Fruit fly (Drosophila melanogaster) whole organism: ENCODE measurements around the gene CG14903.

Experiments
- CG8478 ChIP-seq: fragments of >200 bp; optimal IDR thresholded peaks from 2 replicates; lab custom pipeline; 2018; ENCODE audit warnings: inconsistent platforms
- Dll ChIP-seq: fragments of >200 bp; optimal IDR thresholded peaks from 2 replicates; lab custom pipeline; 2017
- EcR ChIP-seq, 2 experiments: fragments of >200 bp; optimal IDR thresholded peaks; 2 replicates each; lab custom pipeline; 2017; ENCODE audit warnings: missing biosample characterization in 2 of 2, missing genetic modification characterization in 2 of 2, missing genetic modification reagents in 2 of 2
- pan ChIP-seq: fragments of >200 bp; optimal IDR thresholded peaks from 2 replicates; lab custom pipeline; 2017
- psq ChIP-seq: fragments of >200 bp; optimal IDR thresholded peaks from 2 replicates; lab custom pipeline; 2017
- usp ChIP-seq: fragments of >200 bp; optimal IDR thresholded peaks from 2 replicates; lab custom pipeline; 2017; ENCODE audit warnings: missing biosample characterization, missing genetic modification characterization, mixed read lengths

CG14903 gene

DNA sequence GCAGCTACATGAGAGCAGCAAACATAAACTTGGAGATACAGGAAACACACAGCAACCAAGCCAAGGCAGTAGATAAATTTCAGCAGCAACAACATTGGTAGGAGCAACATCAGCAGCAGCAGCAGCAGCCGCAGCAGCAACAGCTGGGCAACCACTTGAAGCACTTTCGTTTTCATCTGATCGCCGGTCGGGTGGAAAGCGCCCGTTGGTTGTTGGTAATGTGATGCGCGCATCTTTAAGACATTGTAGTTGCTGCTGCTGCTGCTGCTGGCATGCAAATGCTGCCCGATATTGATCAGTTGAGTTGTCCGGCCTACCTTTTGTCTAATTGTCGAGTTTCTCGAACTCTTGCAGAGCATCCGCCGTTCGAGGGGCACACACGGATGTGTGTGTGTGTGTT lies 17.9 kb upstream of the CG14903 start:
- TF ChIP-seq psq (lab: Kevin White, UChicago) = no peak

DNA sequence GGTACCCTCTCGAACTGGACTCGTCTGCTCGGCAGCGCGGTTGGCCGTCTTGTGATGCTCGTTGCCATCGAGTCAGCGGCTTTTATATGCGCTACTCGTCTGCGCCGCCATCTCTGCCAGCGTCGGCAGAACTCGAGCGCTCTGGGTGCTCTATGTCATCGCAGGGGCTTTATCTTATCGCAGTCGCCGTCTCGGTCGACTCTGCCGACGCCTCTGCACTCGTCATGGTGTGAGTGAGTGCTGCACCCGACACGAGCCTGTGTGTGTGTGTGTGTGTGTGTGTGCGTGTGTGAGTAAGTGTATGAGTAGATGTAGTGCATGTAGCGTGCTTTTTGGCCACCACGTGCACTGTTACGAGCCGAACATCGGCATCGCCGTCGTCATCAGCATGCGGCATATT lies 10.1 kb upstream of the CG14903 start, which contains the start of gene Scp2:
Gene Scp2 (minus strand): TSS at position 59 of the 400 bp plus-strand sequence.
- TF ChIP-seq psq (lab: Kevin White, UChicago) (no peak), CG8478 (lab: Kevin White, UChicago) (no peak), EcR (GFP tag; optimal IDR thresholded peaks at IDR 0.05; lab: Kevin White, UChicago) (no peak)

DNA sequence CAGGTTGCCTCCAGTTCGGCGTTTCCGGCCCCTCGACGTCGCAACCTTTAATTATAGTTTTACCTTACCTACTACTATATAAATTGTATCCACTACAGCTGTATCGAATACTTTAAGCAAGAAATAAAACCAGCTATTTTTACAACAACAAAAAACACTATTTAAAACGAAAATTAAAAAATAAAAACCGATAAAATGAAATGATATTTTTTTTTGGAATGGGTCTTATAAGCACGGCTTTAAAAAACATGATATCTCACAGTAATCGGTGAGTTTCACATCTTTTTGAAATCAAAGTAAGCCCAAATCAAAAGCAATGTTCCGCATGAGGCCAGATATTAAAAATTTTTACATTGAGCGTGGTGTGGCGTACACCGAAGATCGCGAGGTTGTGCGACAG lies 2.3 kb downstream of the CG14903 start, which contains the start of gene CG14891:
Gene CG14891 (plus strand): TSS at position 301 of the 400 bp plus-strand sequence.
- TF ChIP-seq pan (lab: Kevin White, UChicago) (no peak), usp (GFP tag; lab: Kevin White, UChicago) (no peak), CG8478 (lab: Kevin White, UChicago) (no peak), psq (lab: Kevin White, UChicago) (no peak), EcR (GFP tag; optimal IDR thresholded peaks at IDR 0.05; lab: Kevin White, UChicago) (no peak), Dll (lab: Kevin White, UChicago) (no peak)

DNA sequence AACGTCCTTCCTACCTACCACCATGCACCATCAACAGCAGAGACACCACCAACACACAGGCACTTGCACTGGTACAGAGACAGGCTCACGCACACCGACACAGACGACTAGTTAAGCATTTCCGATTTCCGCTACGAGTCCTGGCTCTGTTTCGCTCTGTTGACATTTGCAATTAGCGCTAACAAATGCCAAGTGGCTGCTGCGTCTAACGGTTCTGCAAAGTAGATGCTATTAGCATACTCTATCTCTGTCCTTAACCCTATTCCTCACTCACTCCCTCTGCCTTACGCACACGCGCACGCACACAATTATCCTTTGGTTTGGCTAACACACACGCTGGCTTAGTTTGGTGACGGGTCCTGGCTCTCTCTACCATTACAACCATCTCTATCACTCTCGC lies 3.1 kb downstream of the CG14903 start:
- TF ChIP-seq CG8478 (lab: Kevin White, UChicago) = no peak
- no peak for TF ChIP-seq psq (lab: Kevin White, UChicago)
- TF ChIP-seq pan (lab: Kevin White, UChicago) = no peak
- no peak for TF ChIP-seq Dll (lab: Kevin White, UChicago)
- TF ChIP-seq EcR (GFP tag; optimal IDR thresholded peaks at IDR 0.05; lab: Kevin White, UChicago) = no peak
- TF ChIP-seq usp (GFP tag; lab: Kevin White, UChicago) = no peak

DNA sequence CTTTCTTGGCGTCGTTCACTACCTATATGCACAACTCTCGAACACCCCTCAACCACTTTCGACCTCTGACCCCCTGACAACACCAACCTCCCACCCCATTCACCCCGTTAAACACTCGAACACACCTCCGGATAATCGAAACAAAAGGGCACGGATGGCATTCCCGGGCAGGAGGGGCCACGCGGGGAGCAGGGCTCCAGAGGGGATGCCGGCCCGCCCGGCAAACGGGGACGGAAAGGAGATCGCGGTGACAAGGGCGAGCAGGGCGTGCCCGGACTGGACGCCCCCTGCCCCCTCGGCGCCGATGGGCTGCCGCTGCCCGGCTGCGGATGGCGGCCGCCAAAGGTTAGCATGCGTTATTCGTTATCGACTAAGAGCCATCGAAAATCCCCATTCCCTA lies 4.2 kb downstream of the CG14903 start:
- TF ChIP-seq CG8478 (lab: Kevin White, UChicago) (no peak), pan (lab: Kevin White, UChicago) (no peak), psq (lab: Kevin White, UChicago) (no peak), Dll (lab: Kevin White, UChicago) (no peak), usp (GFP tag; lab: Kevin White, UChicago) (no peak), EcR (GFP tag; optimal IDR thresholded peaks at IDR 0.05; lab: Kevin White, UChicago) (no peak)

DNA sequence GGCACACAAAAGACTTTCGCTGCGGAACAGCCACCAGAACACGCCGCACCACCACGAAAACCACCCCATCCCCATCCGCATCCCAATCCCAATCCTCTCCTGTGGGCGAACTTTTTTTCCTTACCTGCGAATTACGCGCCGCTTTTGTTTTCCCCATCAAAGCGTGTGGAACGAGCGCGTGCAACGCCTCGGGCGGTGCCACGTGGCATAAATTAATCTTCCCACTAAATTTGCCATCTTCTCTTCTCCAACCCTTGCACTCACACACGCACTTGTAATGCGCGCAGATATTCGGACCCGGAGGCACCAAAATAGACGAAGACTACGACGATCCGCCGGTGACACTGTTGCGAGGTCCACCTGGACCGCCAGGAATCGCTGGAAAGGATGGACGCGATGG lies 8.8 kb downstream of the CG14903 start:
- no peak for TF ChIP-seq pan (lab: Kevin White, UChicago)
- no peak for TF ChIP-seq usp (GFP tag; lab: Kevin White, UChicago)
- TF ChIP-seq EcR (GFP tag; optimal IDR thresholded peaks at IDR 0.05; lab: Kevin White, UChicago) = no peak
- TF ChIP-seq Dll (lab: Kevin White, UChicago) = no peak
- no peak for TF ChIP-seq CG8478 (lab: Kevin White, UChicago)
- no peak for TF ChIP-seq psq (lab: Kevin White, UChicago)

DNA sequence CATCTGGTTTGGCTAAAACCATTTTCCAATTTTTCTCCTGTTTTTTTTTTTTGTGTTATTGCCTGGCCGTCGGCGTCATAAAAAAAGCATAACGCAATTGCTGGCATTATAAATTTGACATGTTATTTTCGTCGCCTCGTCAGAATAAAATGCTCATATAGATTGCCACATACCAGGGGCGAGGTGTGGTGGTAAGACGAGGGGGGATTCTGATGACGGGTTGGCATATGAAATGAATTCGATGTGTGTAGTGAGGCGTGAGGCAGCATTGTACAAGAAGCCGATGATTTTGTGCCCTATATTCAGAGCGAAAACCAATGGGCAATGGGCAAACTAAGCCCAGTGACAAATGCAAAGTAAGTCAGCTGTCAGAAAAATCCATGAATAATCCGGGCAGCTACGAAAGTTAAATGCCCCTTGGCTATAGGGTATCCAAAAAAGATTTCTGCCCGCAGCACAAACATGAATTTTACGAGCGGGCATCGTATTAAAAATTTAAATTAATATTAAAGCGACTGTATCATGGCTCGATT lies 14.9 kb downstream of the CG14903 start:
- TF ChIP-seq psq (lab: Kevin White, UChicago) (no peak), EcR (GFP tag; optimal IDR thresholded peaks at IDR 0.05; lab: Kevin White, UChicago) (no peak), pan (lab: Kevin White, UChicago) (no peak), usp (GFP tag; lab: Kevin White, UChicago) (no peak), Dll (lab: Kevin White, UChicago) (no peak), CG8478 (lab: Kevin White, UChicago) (no peak)

DNA sequence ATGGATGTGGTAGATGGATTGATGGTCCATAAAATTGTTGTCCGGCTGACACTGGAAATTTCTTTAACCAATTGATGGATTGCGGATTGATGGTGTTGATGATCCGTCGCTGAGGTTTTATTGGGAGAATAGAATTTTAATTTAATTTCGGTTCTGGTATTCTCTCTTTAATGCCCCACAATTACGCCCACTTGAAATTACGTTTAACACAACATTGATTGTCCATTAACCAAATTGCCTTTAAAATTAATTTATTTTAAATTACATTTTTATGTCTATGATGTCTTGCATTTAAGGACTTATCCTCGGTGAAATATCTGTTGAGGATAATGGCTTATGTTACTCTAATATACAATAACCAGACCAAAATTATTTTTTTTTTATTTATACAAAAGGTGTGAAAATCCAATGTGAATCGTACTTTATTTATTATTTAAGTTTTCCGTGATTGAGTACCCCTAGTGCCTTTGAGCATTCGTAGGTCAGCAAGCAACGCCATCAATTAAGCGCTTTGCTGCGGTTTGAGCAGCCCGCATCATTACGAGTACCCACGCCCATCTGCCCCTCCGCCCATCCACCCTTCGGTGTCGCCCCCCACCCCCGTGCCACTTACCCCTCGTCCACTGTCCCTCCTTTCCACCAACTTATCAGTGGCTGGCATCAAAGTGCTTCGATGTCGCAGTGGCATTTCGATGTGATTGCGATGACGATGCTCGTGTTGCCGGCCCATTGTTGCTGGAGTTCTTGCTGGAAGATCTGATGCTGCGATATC lies 19.9 kb downstream of the CG14903 start:
- no peak for TF ChIP-seq CG8478 (lab: Kevin White, UChicago)
- no peak for TF ChIP-seq pan (lab: Kevin White, UChicago)
- no peak for TF ChIP-seq psq (lab: Kevin White, UChicago)
- no peak for TF ChIP-seq EcR (GFP tag; optimal IDR thresholded peaks at IDR 0.05; lab: Kevin White, UChicago)
- no peak for TF ChIP-seq Dll (lab: Kevin White, UChicago)
- no peak for TF ChIP-seq usp (GFP tag; lab: Kevin White, UChicago)

DNA sequence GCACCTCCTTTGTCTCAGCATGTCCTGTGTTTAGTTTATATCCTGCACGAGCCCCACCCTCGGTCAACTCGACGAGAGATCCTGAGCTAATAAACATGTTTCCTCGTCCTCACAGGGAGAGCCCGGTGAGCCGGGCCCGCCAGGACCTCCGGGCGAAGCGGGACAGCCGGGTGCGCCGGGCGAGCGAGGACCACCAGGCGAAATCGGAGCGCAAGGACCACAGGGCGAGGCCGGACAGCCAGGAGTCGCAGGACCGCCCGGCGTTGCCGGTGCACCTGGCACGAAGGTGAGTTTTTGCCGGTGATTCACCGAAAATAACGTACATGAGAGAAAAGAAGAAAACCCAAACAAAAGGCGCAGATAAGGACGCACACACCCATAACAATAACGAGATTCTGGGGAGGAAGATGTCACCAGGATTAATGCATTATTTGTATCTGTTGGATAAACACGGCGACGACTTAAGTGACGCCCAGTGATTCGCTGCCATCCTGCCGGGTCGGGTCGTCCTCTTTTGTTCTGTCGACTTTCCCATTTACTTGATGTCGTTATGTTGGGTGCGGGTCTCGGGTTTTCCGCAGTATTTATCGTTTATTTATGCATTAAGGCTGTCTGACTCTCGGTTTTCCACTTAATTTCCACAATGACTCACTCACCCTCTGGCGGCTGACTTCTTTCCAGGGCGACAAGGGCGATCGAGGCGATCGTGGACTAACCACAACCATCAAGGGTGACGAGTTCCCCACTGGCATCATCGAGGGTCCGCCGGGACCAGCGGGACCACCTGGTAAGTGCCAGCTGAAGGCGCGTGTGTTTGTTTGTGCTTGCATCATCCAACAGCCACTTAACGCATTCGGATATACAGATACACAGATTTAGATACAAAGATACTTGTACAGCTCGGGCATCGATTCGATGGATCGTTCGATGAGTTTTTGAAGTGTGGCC lies 21.6 kb downstream of the CG14903 start:
- no peak for TF ChIP-seq pan (lab: Kevin White, UChicago)
- no peak for TF ChIP-seq EcR (GFP tag; optimal IDR thresholded peaks at IDR 0.05; lab: Kevin White, UChicago)
- no peak for TF ChIP-seq usp (GFP tag; lab: Kevin White, UChicago)
- TF ChIP-seq Dll (lab: Kevin White, UChicago) = no peak
- TF ChIP-seq CG8478 (lab: Kevin White, UChicago) = no peak
- no peak for TF ChIP-seq psq (lab: Kevin White, UChicago)

DNA sequence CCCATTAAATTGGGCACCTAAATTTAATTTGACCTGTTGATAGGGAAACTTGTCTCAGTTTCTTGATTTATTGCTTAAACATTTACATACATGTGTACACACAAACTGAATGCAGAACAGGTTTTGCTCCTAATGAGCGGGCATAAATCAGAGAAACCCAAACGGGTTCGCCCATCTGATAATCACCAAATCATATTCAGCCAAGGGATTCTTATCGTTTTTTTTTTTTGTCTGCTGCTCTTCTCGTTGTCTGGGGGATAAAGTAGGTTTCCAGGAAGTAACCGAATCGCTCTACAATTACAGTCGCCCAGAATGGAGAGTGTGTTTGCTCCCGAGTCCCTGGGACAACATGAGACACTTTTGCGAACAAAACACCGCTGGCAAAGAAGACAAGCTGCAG lies 27.8 kb downstream of the CG14903 start:
- TF ChIP-seq psq (lab: Kevin White, UChicago) = no peak

DNA sequence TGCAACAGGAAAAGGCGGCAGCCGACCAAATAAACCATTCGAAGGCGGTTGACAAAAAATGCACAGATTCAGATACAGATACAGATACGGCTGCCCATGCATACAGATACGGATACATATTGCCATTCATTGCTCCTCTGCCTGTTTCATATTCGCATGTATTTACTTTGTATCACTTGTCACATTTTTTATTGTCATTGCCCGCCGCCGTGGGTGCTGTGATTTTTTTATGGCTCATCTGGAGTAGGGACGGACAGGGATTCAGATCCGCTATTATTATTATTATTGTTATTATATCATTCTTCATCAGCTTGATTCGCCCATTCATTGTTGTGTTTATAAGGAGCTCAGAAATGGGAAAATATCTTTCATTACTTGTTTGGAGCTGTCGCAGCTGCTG lies 31.0 kb downstream of the CG14903 start:
- TF ChIP-seq EcR (GFP tag; optimal IDR thresholded peaks at IDR 0.05; lab: Kevin White, UChicago) = no peak
- TF ChIP-seq psq (lab: Kevin White, UChicago) = no peak
- TF ChIP-seq usp (GFP tag; lab: Kevin White, UChicago) = no peak
- TF ChIP-seq pan (lab: Kevin White, UChicago) = no peak
